Worm (Caenorhabditis elegans): ENCODE data around the gene sri-21.

DNA sequence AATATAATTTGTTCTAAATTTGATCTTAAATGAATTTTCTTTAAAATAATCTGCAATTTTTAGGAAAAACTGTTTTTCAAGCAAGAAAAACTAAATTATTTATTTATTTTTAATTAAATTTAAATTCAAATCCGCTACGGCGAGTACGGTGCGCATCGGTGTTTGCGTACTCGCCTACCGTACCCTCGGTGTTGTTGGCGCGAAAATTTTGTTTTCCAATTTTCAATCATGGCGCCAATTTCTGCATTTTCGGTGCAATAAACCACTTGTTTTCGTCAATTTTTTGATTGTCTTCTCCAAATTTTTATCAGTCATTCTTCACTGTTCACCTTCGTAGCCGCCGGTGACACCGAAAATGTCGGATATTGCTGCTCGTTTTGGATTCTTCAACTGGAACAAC is 29.2 kb downstream of the sri-21 start, which contains the start of gene pygl-1:
- TF ChIP-seq ztf-11 (tag; optimal IDR thresholded peaks at IDR 0.05) (no peak), nhr-12 (tag; optimal IDR thresholded peaks at IDR 0.05) (no peak)
